Worm (Caenorhabditis elegans) whole organism, L1 larva: Measurements from ENCODE around the gene srr-3.
A peak's percentile ranks its signal among the peaks of the same experiment; 100 is the strongest.

Experiments
- C16A3.4 ChIP-seq: fragments of 150-350 bp; optimal IDR thresholded peaks from 2 replicates; lab custom pipeline; 2014; ENCODE audit warnings: missing biosample characterization, missing genetic modification characterization
- C34B4.2 ChIP-seq: sonication (generic microtip); optimal IDR thresholded peaks from 2 replicates; lab custom pipeline; 2017; ENCODE audit warnings: mild to moderate bottlenecking, missing genetic modification characterization, missing compliant biosample characterization
- F16B12.6 ChIP-seq: fragments of 150-350 bp; optimal IDR thresholded peaks from 2 replicates; lab custom pipeline; 2014; ENCODE audit warnings: missing biosample characterization, missing genetic modification characterization
- aly-2 ChIP-seq: fragments of 150-350 bp; optimal IDR thresholded peaks from 2 replicates; lab custom pipeline; 2014; ENCODE audit warnings: missing biosample characterization, missing genetic modification characterization
- ama-1 ChIP-seq: fragments of 150-350 bp; optimal IDR thresholded peaks from 2 replicates; lab custom pipeline; 2014
- ceh-82 ChIP-seq, 3 experiments: fragments of 150-350 bp in 1 of 3; sonication (generic microtip) in 2 of 3; optimal IDR thresholded peaks; 2 replicates each; lab custom pipeline; 2014 to 2017; ENCODE audit warnings: missing biosample characterization in 3 of 3, missing genetic modification characterization in 3 of 3
- ces-1 ChIP-seq: fragments of 150-350 bp; optimal IDR thresholded peaks from 2 replicates; lab custom pipeline; 2014; ENCODE audit warnings: missing biosample characterization, missing genetic modification reagents, missing genetic modification characterization
- dpl-1 ChIP-seq, 3 experiments: fragments of 150-350 bp in 2 of 3; sonication (generic microtip) in 1 of 3; optimal IDR thresholded peaks; 2 replicates each; lab custom pipeline; 2014 to 2017; ENCODE audit warnings: missing biosample characterization in 3 of 3, missing genetic modification characterization in 3 of 3, missing genetic modification reagents in 3 of 3
- dsc-1 ChIP-seq: sonication (generic microtip); optimal IDR thresholded peaks from 2 replicates; lab custom pipeline; 2016; ENCODE audit warnings: mild to moderate bottlenecking, missing genetic modification characterization, missing compliant biosample characterization
- efl-3 ChIP-seq: fragments of 200-800 bp; sonication (Bioruptor generic); optimal IDR thresholded peaks from 2 replicates; lab custom pipeline; 2018; ENCODE audit warnings: mild to moderate bottlenecking, missing genetic modification characterization, missing compliant biosample characterization
- elt-2 ChIP-seq: sonication (generic microtip); optimal IDR thresholded peaks from 2 replicates; lab custom pipeline; 2016; ENCODE audit warnings: missing genetic modification characterization, mild to moderate bottlenecking, inconsistent platforms, missing compliant biosample characterization, missing genetic modification reagents
- elt-3 ChIP-seq, 6 experiments: fragments of 150-350 bp in 1 of 6; sonication (generic microtip); optimal IDR thresholded peaks; 2 replicates each; lab custom pipeline; 2017 to 2018; ENCODE audit warnings: missing biosample characterization in 6 of 6, missing genetic modification characterization in 6 of 6, inconsistent platforms in 1 of 6
- fkh-10 ChIP-seq: sonication (generic microtip); optimal IDR thresholded peaks from 2 replicates; lab custom pipeline; 2017; ENCODE audit warnings: missing biosample characterization, missing genetic modification reagents, missing genetic modification characterization
- fkh-8 ChIP-seq: sonication (generic microtip); optimal IDR thresholded peaks from 2 replicates; lab custom pipeline; 2016; ENCODE audit warnings: mild to moderate bottlenecking, missing genetic modification characterization, missing compliant biosample characterization
- hlh-4 ChIP-seq: sonication (generic microtip); optimal IDR thresholded peaks from 2 replicates; lab custom pipeline; 2016; ENCODE audit warnings: mild to moderate bottlenecking, missing genetic modification characterization, missing compliant biosample characterization
- isw-1 ChIP-seq: fragments of 200-800 bp; sonication (Bioruptor generic); IDR thresholded peaks from 2 replicates; pipeline ENCODE4 v1.3.6; 2022; ENCODE audit warnings: missing genetic modification characterization, missing compliant biosample characterization
- lin-14 ChIP-seq: fragments of 200-800 bp; sonication (Bioruptor generic); optimal IDR thresholded peaks from 2 replicates; lab custom pipeline; 2018; ENCODE audit warnings: mild to moderate bottlenecking, missing genetic modification characterization, moderate library complexity, missing compliant biosample characterization
- lin-15B ChIP-seq: fragments of 150-350 bp; sonication (generic microtip); optimal IDR thresholded peaks from 3 replicates; lab custom pipeline; 2014; ENCODE audit warnings: missing biosample characterization, missing genetic modification characterization
- lin-35 ChIP-seq, 2 experiments: fragments of 150-350 bp; optimal IDR thresholded peaks; 2 replicates each; lab custom pipeline; 2014; ENCODE audit warnings: missing biosample characterization in 2 of 2, missing genetic modification characterization in 2 of 2, missing genetic modification reagents in 2 of 2
- lsy-2 ChIP-seq, 2 experiments: fragments of 150-350 bp; optimal IDR thresholded peaks; 2 replicates each; lab custom pipeline; 2014; ENCODE audit warnings: missing biosample characterization in 2 of 2, missing genetic modification characterization in 2 of 2
- mep-1 ChIP-seq: fragments of 150-350 bp; optimal IDR thresholded peaks from 2 replicates; lab custom pipeline; 2014; ENCODE audit warnings: missing biosample characterization, missing genetic modification characterization
- nhr-19 ChIP-seq: fragments of 200-800 bp; sonication (Bioruptor generic); conservative IDR thresholded peaks from 2 replicates; pipeline ENCODE4 v1.3.6; 2022; ENCODE audit warnings: missing genetic modification characterization, missing compliant biosample characterization
- nhr-20 ChIP-seq: sonication (generic microtip); optimal IDR thresholded peaks from 2 replicates; lab custom pipeline; 2016; ENCODE audit warnings: mild to moderate bottlenecking, missing genetic modification characterization, missing compliant biosample characterization
- nhr-76 ChIP-seq: sonication (generic microtip); optimal IDR thresholded peaks from 2 replicates; lab custom pipeline; 2017; ENCODE audit warnings: missing biosample characterization, missing genetic modification characterization
- nhr-77 ChIP-seq: fragments of 150-350 bp; optimal IDR thresholded peaks from 2 replicates; lab custom pipeline; 2014; ENCODE audit warnings: missing biosample characterization, missing genetic modification characterization
- nhr-90 ChIP-seq: sonication (generic microtip); optimal IDR thresholded peaks from 2 replicates; lab custom pipeline; 2016; ENCODE audit warnings: mild to moderate bottlenecking, missing genetic modification characterization, missing compliant biosample characterization; ENCODE audit not compliant: poor library complexity
- pax-3 ChIP-seq: fragments of 200-800 bp; sonication (Bioruptor generic); optimal IDR thresholded peaks from 2 replicates; lab custom pipeline; 2018; ENCODE audit warnings: mild to moderate bottlenecking, missing genetic modification characterization, moderate library complexity, missing compliant biosample characterization
- pqm-1 ChIP-seq: sonication (generic microtip); optimal IDR thresholded peaks from 3 replicates; lab custom pipeline; 2017; ENCODE audit warnings: missing biosample characterization, missing genetic modification characterization
- rnt-1 ChIP-seq: sonication (generic microtip); optimal IDR thresholded peaks from 2 replicates; lab custom pipeline; 2016; ENCODE audit warnings: mild to moderate bottlenecking, missing genetic modification characterization, moderate library complexity, missing compliant biosample characterization
- skn-1 ChIP-seq: fragments of 150-350 bp; optimal IDR thresholded peaks from 2 replicates; lab custom pipeline; 2014; ENCODE audit warnings: missing biosample characterization, missing genetic modification characterization
- sptf-1 ChIP-seq: fragments of 150-350 bp; optimal IDR thresholded peaks from 2 replicates; lab custom pipeline; 2014; ENCODE audit warnings: missing biosample characterization, missing genetic modification characterization
- swsn-7 ChIP-seq: sonication (generic microtip); optimal IDR thresholded peaks from 2 replicates; lab custom pipeline; 2016; ENCODE audit warnings: missing genetic modification characterization, missing compliant biosample characterization
- unc-62 ChIP-seq: fragments of 150-350 bp; optimal IDR thresholded peaks from 2 replicates; lab custom pipeline; 2014; ENCODE audit warnings: missing biosample characterization, missing genetic modification reagents, missing genetic modification characterization
- vab-15 ChIP-seq: sonication (generic microtip); optimal IDR thresholded peaks from 2 replicates; lab custom pipeline; 2017; ENCODE audit warnings: missing genotype, mild to moderate bottlenecking, missing genetic modification characterization, missing compliant biosample characterization
- xbp-1 ChIP-seq: sonication (generic microtip); optimal IDR thresholded peaks from 2 replicates; lab custom pipeline; 2016; ENCODE audit warnings: missing genetic modification characterization, missing compliant biosample characterization
- zag-1 ChIP-seq: fragments of 150-350 bp; optimal IDR thresholded peaks from 2 replicates; lab custom pipeline; 2014; ENCODE audit warnings: missing biosample characterization, missing genetic modification characterization
- zip-4 ChIP-seq: fragments of 200-800 bp; sonication (Bioruptor generic); optimal IDR thresholded peaks from 2 replicates; lab custom pipeline; 2018; ENCODE audit warnings: mild to moderate bottlenecking, missing genetic modification characterization, moderate library complexity, missing compliant biosample characterization

Gene srr-3

DNA sequence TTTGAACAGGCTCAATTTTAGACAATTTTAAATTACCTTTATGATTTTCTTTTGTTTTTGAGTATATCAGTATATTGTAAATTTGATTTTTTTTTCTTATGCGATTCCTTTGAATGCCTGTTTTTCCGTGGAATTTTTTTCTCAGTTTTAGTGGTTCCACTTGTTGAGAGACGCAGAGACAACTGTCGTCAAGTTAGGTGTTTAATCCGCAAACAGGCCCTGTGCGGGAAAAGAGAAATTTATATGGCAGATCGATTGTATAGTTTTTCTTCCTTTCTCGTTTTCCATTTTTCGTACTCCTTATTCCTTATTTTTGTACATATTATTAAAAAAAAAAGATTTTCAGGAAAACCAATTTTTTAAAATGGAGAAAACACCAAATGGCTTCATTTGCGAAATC, 9.6 kb downstream of the srr-3 start, which contains the start of gene F36D3.1 (continued):
- TF ChIP-seq C16A3.4 (tag; lab: Kevin White, UChicago) (peak; percentile 43), zip-4 (GFP tag; lab: Kevin White, UChicago) (no peak), lin-14 (GFP tag; lab: Kevin White, UChicago) (peak; percentile 42), unc-62 (GFP tag; lab: Kevin White, UChicago) (no peak), lsy-2 (tag; optimal IDR thresholded peaks at IDR 0.05; lab: Kevin White, UChicago) (peak; percentile 57 to 83), nhr-90 (tag; lab: Kevin White, UChicago) (peak; percentile 15), C34B4.2 (tag; lab: Kevin White, UChicago) (no peak)

DNA sequence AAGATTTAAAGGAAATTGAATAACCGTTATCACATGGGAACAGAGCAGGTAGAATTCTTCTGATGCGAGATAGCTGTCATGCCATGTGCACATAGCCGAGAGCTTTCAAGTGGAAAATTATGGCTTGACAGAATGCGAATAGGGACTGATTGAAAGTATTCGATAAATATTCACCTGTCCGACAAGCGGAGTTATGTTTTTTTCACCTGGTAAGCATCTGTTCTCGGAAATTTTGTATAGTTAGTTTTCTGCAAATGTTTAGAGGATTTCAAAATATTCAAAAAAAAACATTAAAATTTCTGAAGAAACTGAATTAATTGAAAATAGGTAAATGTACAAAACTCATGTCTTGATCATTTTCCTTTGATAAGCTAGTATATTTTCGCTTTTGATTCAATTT, 11.1 kb downstream of the srr-3 start, which contains the start of gene srh-136:
srh-136 (minus strand) TSS at position 93 of the 400 bp plus-strand sequence.
- TF ChIP-seq lin-14 (GFP tag; lab: Kevin White, UChicago) (no peak), elt-3 (tag; optimal IDR thresholded peaks at IDR 0.05; lab: Kevin White, UChicago) (no peak), fkh-8 (peak; percentile 4), lin-15B (tag; lab: Kevin White, UChicago) (no peak), lin-35 (GFP tag; optimal IDR thresholded peaks at IDR 0.05; lab: Kevin White, UChicago) (no peak), skn-1 (no peak), elt-2 (tag; lab: Kevin White, UChicago) (no peak), mep-1 (tag; lab: Kevin White, UChicago) (no peak), zip-4 (GFP tag; lab: Kevin White, UChicago) (no peak), zag-1 (tag; lab: Kevin White, UChicago) (no peak), xbp-1 (tag; lab: Kevin White, UChicago) (no peak), hlh-4 (tag; lab: Kevin White, UChicago) (peak; percentile 93), nhr-20 (no peak), F16B12.6 (tag; lab: Kevin White, UChicago) (no peak), nhr-76 (tag; lab: Kevin White, UChicago) (no peak), dsc-1 (tag; lab: Kevin White, UChicago) (no peak), dpl-1 (GFP tag; optimal IDR thresholded peaks at IDR 0.05; lab: Kevin White, UChicago) (no peak)

DNA sequence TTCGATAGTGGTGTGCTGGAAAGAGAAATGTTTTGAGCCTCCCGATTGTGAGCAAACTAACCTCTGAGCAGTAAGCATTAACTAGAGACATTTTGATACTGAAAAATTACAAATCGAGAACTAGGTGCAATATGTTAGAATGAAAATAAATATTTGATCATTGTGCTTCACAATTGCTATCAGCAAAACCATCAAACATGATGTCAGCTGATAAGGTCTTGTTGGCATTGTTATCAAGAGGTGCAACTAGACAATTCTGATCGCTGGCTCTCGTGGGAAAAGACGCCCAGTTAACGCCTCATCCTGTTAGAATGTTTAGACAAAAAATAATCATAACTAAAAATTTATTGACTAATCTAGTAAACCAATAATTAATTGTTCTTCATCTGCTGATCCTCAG, 14.2 kb downstream of the srr-3 start, which contains the start of gene comt-2:
comt-2 (minus strand) TSS at position 131 of the 400 bp plus-strand sequence.
- TF ChIP-seq swsn-7 (tag; lab: Kevin White, UChicago) (no peak), aly-2 (tag; lab: Kevin White, UChicago) (no peak), ceh-82 (tag; optimal IDR thresholded peaks at IDR 0.05; lab: Kevin White, UChicago) (no peak), elt-2 (tag; lab: Kevin White, UChicago) (peak; percentile 80), isw-1 (GFP tag; lab: Robert Waterston, UW) (no peak), pax-3 (tag; lab: Kevin White, UChicago) (no peak), nhr-20 (peak; percentile 25), pqm-1 (tag; lab: Kevin White, UChicago) (no peak), lin-35 (GFP tag; optimal IDR thresholded peaks at IDR 0.05; lab: Kevin White, UChicago) (peak in 1 of 2 experiments; percentile 26), efl-3 (no peak)

DNA sequence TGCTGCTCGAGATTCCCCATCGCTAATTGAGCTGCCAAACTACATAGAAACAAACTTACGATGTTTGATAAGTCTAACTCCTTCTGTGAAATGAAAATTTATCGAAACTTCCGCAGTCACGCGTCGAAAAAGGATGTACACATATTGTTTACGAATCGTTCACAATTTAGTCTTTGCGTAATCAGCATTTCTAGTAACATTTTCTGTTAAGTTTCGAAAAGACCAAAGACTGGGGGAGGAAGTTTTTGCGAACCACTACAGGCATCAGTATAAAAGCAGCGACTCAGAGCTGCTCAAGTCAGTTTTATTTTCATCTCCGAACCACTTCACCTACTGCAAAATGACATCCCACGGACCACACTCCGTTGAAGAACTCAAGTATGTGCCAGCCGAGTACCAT, 20.4 kb downstream of the srr-3 start, which contains the start of gene sqst-4:
sqst-4 (plus strand) TSS at position 301 of the 400 bp plus-strand sequence.
- TF ChIP-seq pax-3 (tag; lab: Kevin White, UChicago) = no peak
- TF ChIP-seq vab-15 = no peak
- no peak for TF ChIP-seq lin-35 (GFP tag; optimal IDR thresholded peaks at IDR 0.05; lab: Kevin White, UChicago)
- TF ChIP-seq fkh-10 (GFP tag; lab: Kevin White, UChicago) = no peak
- no peak for TF ChIP-seq ama-1 (lab: Kevin White, UChicago)
- no peak for TF ChIP-seq aly-2 (tag; lab: Kevin White, UChicago)
- no peak for TF ChIP-seq rnt-1
- no peak for TF ChIP-seq hlh-4 (tag; lab: Kevin White, UChicago)
- no peak for TF ChIP-seq zip-4 (GFP tag; lab: Kevin White, UChicago)
- TF ChIP-seq nhr-77 (tag; lab: Kevin White, UChicago) = no peak
- TF ChIP-seq sptf-1 = no peak
- TF ChIP-seq ces-1 (GFP tag; lab: Kevin White, UChicago) = no peak
- no peak for TF ChIP-seq nhr-19 (GFP tag; lab: Robert Waterston, UW)
- TF ChIP-seq, all 84 proteins: peak for 0
